Worm (Caenorhabditis elegans) whole organism, young adult: Measurements from ENCODE around the gene W07G4.7.

Experiments used
- B0019.2 ChIP-seq: fragments of 200-800 bp; sonication (Bioruptor generic); conservative IDR thresholded peaks from 2 replicates; pipeline ENCODE4 v1.3.6; 2022; ENCODE audit warnings: missing genetic modification reagents, missing genetic modification characterization, missing compliant biosample characterization
- B0336.3 ChIP-seq: fragments of 200-800 bp; sonication (Bioruptor generic); IDR thresholded peaks from 2 replicates; pipeline ENCODE4 v1.3.6; 2022; ENCODE audit warnings: missing genetic modification characterization, missing compliant biosample characterization
- D2030.7 ChIP-seq: fragments of 200-800 bp; sonication (Bioruptor generic); IDR thresholded peaks from 2 replicates; pipeline ENCODE4 v1.3.6; 2022; ENCODE audit warnings: missing genetic modification reagents, missing genetic modification characterization, missing compliant biosample characterization
- F23B12.7 ChIP-seq: sonication (generic microtip); optimal IDR thresholded peaks from 2 replicates; lab custom pipeline; 2017; ENCODE audit warnings: missing genetic modification characterization, mild to moderate bottlenecking, missing compliant biosample characterization, antibody characterized with exemption, moderate library complexity; ENCODE audit not compliant: insufficient read depth
- F39B2.1 ChIP-seq: fragments of 200-800 bp; sonication (Bioruptor generic); IDR thresholded peaks from 2 replicates; pipeline ENCODE4 v1.3.6; 2022; ENCODE audit warnings: missing genetic modification reagents, missing genetic modification characterization, missing compliant biosample characterization
- Y79H2A.3 ChIP-seq: fragments of 200-800 bp; sonication (Bioruptor generic); conservative IDR thresholded peaks from 2 replicates; pipeline ENCODE4 v1.3.6; 2022; ENCODE audit warnings: missing genetic modification reagents, missing genetic modification characterization, missing compliant biosample characterization
- ama-1 ChIP-seq, 3 experiments: fragments of 150-350 bp in 1 of 3; sonication (generic microtip) in 2 of 3; optimal IDR thresholded peaks; 2 replicates each; lab custom pipeline; 2014 to 2018; ENCODE audit warnings: missing biosample characterization in 2 of 3, missing genetic modification characterization in 2 of 3, missing genetic modification reagents in 2 of 3
- athp-1 ChIP-seq: sonication (generic microtip); optimal IDR thresholded peaks from 2 replicates; lab custom pipeline; 2017; ENCODE audit warnings: mild to moderate bottlenecking, missing genetic modification characterization, missing compliant biosample characterization
- attf-3 ChIP-seq: fragments of 200-800 bp; sonication (Bioruptor generic); conservative IDR thresholded peaks from 2 replicates; pipeline ENCODE4 v1.3.6; 2022; ENCODE audit warnings: missing genetic modification reagents, missing genetic modification characterization, missing compliant biosample characterization
- cebp-1 ChIP-seq, 2 experiments: fragments of 200-800 bp in 1 of 2; sonication (Bioruptor generic) in 1 of 2; sonication (generic microtip) in 1 of 2; IDR thresholded peaks in 1 of 2; optimal IDR thresholded peaks in 1 of 2; 2 replicates each; pipeline versions ENCODE4 v1.3.6 to Lab custom; 2017 to 2022; ENCODE audit warnings: missing compliant biosample characterization in 2 of 2, missing genetic modification characterization in 2 of 2, mild to moderate bottlenecking in 1 of 2, missing genetic modification reagents in 1 of 2, moderate library complexity in 1 of 2
- ceh-100 ChIP-seq: fragments of 200-800 bp; sonication (Bioruptor generic); IDR thresholded peaks from 2 replicates; pipeline ENCODE4 v1.3.6; 2022; ENCODE audit warnings: missing genetic modification reagents, missing genetic modification characterization, missing compliant biosample characterization
- die-1 ChIP-seq: sonication (generic microtip); optimal IDR thresholded peaks from 2 replicates; lab custom pipeline; 2016; ENCODE audit warnings: missing genotype, mild to moderate bottlenecking, missing genetic modification characterization, missing compliant biosample characterization
- dox-1 ChIP-seq: fragments of 200-800 bp; sonication (Bioruptor generic); IDR thresholded peaks from 2 replicates; pipeline ENCODE4 v1.3.6; 2022; ENCODE audit warnings: missing genetic modification reagents, missing genetic modification characterization, missing compliant biosample characterization
- dpl-1 ChIP-seq: fragments of 150-350 bp; optimal IDR thresholded peaks from 2 replicates; lab custom pipeline; 2014; ENCODE audit warnings: missing biosample characterization, missing genetic modification reagents, missing genetic modification characterization
- ets-4 ChIP-seq: fragments of 200-800 bp; sonication (Bioruptor generic); optimal IDR thresholded peaks from 2 replicates; lab custom pipeline; 2018; ENCODE audit warnings: mild to moderate bottlenecking, missing genetic modification characterization, missing compliant biosample characterization
- hmg-20 ChIP-seq: fragments of 200-800 bp; sonication (Bioruptor generic); IDR thresholded peaks from 2 replicates; pipeline ENCODE4 v1.3.6; 2022; ENCODE audit warnings: missing genetic modification reagents, missing genetic modification characterization, missing compliant biosample characterization
- hsf-1 ChIP-seq: fragments of 200-800 bp; sonication (Bioruptor generic); IDR thresholded peaks from 2 replicates; pipeline ENCODE4 v1.3.6; 2022; ENCODE audit warnings: missing genetic modification reagents, missing genetic modification characterization, missing compliant biosample characterization
- lin-35 ChIP-seq, 3 experiments: fragments of 150-350 bp in 2 of 3; sonication (generic microtip) in 1 of 3; optimal IDR thresholded peaks; 2 replicates each; lab custom pipeline; 2014 to 2018; ENCODE audit warnings: missing biosample characterization in 3 of 3, missing genetic modification characterization in 3 of 3, missing genetic modification reagents in 3 of 3
- lin-54 ChIP-seq: fragments of 200-800 bp; sonication (Bioruptor generic); optimal IDR thresholded peaks from 2 replicates; lab custom pipeline; 2018; ENCODE audit warnings: mild to moderate bottlenecking, missing genetic modification characterization, missing compliant biosample characterization
- lsy-27 ChIP-seq: sonication (generic microtip); optimal IDR thresholded peaks from 2 replicates; lab custom pipeline; 2017; ENCODE audit warnings: missing genetic modification characterization, mild to moderate bottlenecking, missing compliant biosample characterization, antibody characterized with exemption, missing genotype, borderline replicate concordance; ENCODE audit not compliant: insufficient read depth
- madf-10 ChIP-seq: sonication (generic microtip); optimal IDR thresholded peaks from 2 replicates; lab custom pipeline; 2016; ENCODE audit warnings: mild to moderate bottlenecking, missing genetic modification characterization, missing compliant biosample characterization
- mes-4 ChIP-seq: sonication (generic microtip); optimal IDR thresholded peaks from 2 replicates; lab custom pipeline; 2016; ENCODE audit warnings: missing genotype, missing genetic modification characterization, missing compliant biosample characterization
- nfya-1 ChIP-seq: sonication (generic microtip); optimal IDR thresholded peaks from 2 replicates; lab custom pipeline; 2017; ENCODE audit warnings: antibody characterized with exemption, missing compliant biosample characterization, missing genetic modification characterization, borderline replicate concordance; ENCODE audit not compliant: insufficient read depth
- pha-4 ChIP-seq: fragments of 150-350 bp; sonication (generic microtip); optimal IDR thresholded peaks from 2 replicates; lab custom pipeline; 2014; ENCODE audit warnings: missing biosample characterization, missing genetic modification reagents, missing genetic modification characterization
- rcor-1 ChIP-seq: fragments of 200-800 bp; sonication (Bioruptor generic); IDR thresholded peaks from 2 replicates; pipeline ENCODE4 v1.3.6; 2022; ENCODE audit warnings: missing genetic modification reagents, missing genetic modification characterization, missing compliant biosample characterization
- rpc-1 ChIP-seq, 2 experiments: fragments of 150-350 bp in 1 of 2; sonication (generic microtip) in 1 of 2; optimal IDR thresholded peaks; 2 replicates each; lab custom pipeline; 2014 to 2018; ENCODE audit warnings: missing biosample characterization in 1 of 2, missing genetic modification characterization in 1 of 2, missing genetic modification reagents in 1 of 2, missing genotype in 1 of 2
- snpc-1.1 ChIP-seq: sonication (generic microtip); optimal IDR thresholded peaks from 2 replicates; lab custom pipeline; 2017; ENCODE audit warnings: missing genetic modification characterization, mild to moderate bottlenecking, missing compliant biosample characterization, antibody characterized with exemption, moderate library complexity, missing genotype, missing genetic modification reagents; ENCODE audit not compliant: insufficient read depth
- snpc-1.3 ChIP-seq: sonication (generic microtip); optimal IDR thresholded peaks from 2 replicates; lab custom pipeline; 2017; ENCODE audit warnings: missing genetic modification characterization, mild to moderate bottlenecking, missing compliant biosample characterization, antibody characterized with exemption, moderate library complexity, missing genotype, missing genetic modification reagents; ENCODE audit not compliant: insufficient read depth
- tbx-9 ChIP-seq: sonication (generic microtip); optimal IDR thresholded peaks from 2 replicates; lab custom pipeline; 2016; ENCODE audit warnings: borderline replicate concordance, missing genetic modification characterization, inconsistent platforms, missing compliant biosample characterization
- xnd-1 ChIP-seq: sonication (generic microtip); optimal IDR thresholded peaks from 2 replicates; lab custom pipeline; 2016; ENCODE audit warnings: missing genotype, missing genetic modification reagents, missing genetic modification characterization, missing compliant biosample characterization
- zim-3 ChIP-seq: sonication (generic microtip); optimal IDR thresholded peaks from 2 replicates; lab custom pipeline; 2017; ENCODE audit warnings: mild to moderate bottlenecking, missing genetic modification characterization, moderate library complexity, missing compliant biosample characterization
- ztf-25 ChIP-seq: fragments of 200-800 bp; sonication (Bioruptor generic); IDR thresholded peaks from 2 replicates; pipeline ENCODE4 v1.3.6; 2022; ENCODE audit warnings: missing genetic modification reagents, missing genetic modification characterization, missing compliant biosample characterization
- ztf-28 ChIP-seq: fragments of 200-800 bp; sonication (Bioruptor generic); IDR thresholded peaks from 2 replicates; pipeline ENCODE4 v1.3.6; 2022; ENCODE audit warnings: missing genetic modification reagents, missing genetic modification characterization, missing compliant biosample characterization
- ztf-6 ChIP-seq: fragments of 200-800 bp; sonication (Bioruptor generic); IDR thresholded peaks from 2 replicates; pipeline ENCODE4 v1.3.6; 2022; ENCODE audit warnings: missing genetic modification reagents, missing genetic modification characterization, missing compliant biosample characterization

W07G4.7 gene

ce11 chrV:13063402-13063801 lies 28.9 kb upstream of the W07G4.7 start:
- TF ChIP-seq nfya-1 (tag; lab: Kevin White, UChicago) (no peak), hsf-1 (no peak), attf-3 (GFP tag; lab: Robert Waterston, UW) (no peak), lin-54 (GFP tag; lab: Kevin White, UChicago) (no peak), zim-3 (tag; lab: Kevin White, UChicago) (no peak), F39B2.1 (GFP tag; lab: Robert Waterston, UW) (no peak), ets-4 (GFP tag; lab: Kevin White, UChicago) (no peak)

DNA sequence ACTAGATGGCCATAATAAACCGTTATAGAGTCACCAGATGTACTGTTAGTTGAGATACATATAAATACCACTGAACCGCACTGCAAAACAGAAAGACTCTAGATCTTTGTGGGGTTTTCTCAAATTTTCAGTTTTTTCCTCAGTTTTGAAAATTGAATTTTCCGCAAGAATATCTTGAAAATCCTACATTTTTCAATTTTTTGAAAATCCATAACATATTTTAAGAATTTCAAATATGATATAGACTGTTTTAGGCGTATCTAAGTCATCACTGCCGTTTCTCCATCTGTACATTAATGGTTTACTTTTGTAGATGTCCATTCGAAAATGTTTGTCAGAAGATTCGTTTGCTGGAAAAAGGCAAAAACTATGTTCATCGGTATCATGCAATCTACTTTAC lies 27.3 kb upstream of the W07G4.7 start, which contains the start of gene F42E8.1:
Gene F42E8.1 (plus strand): TSS at position 301 of the 400 bp plus-strand sequence.
- no peak for TF ChIP-seq dox-1 (GFP tag; lab: Robert Waterston, UW)
- no peak for TF ChIP-seq xnd-1 (tag; lab: Kevin White, UChicago)
- TF ChIP-seq ztf-6 (GFP tag; lab: Robert Waterston, UW), result no peak
- no peak for TF ChIP-seq B0019.2
- no peak for TF ChIP-seq ztf-25 (GFP tag; lab: Robert Waterston, UW)
- no peak for TF ChIP-seq rcor-1 (GFP tag; lab: Robert Waterston, UW)
- no peak for TF ChIP-seq pha-4 (tag; lab: Kevin White, UChicago)
- no peak for TF ChIP-seq mes-4 (tag; lab: Kevin White, UChicago)
- no peak for TF ChIP-seq ama-1 (optimal IDR thresholded peaks at IDR 0.05; lab: Kevin White, UChicago)
- TF ChIP-seq ama-1 (GFP tag; optimal IDR thresholded peaks at IDR 0.05; lab: Kevin White, UChicago), result no peak
- no peak for TF ChIP-seq B0336.3 (GFP tag; lab: Robert Waterston, UW)
- no peak for TF ChIP-seq hsf-1
- no peak for TF ChIP-seq rpc-1 (optimal IDR thresholded peaks at IDR 0.05; lab: Kevin White, UChicago)
- no peak for TF ChIP-seq rpc-1 (tag; optimal IDR thresholded peaks at IDR 0.05; lab: Kevin White, UChicago)

DNA sequence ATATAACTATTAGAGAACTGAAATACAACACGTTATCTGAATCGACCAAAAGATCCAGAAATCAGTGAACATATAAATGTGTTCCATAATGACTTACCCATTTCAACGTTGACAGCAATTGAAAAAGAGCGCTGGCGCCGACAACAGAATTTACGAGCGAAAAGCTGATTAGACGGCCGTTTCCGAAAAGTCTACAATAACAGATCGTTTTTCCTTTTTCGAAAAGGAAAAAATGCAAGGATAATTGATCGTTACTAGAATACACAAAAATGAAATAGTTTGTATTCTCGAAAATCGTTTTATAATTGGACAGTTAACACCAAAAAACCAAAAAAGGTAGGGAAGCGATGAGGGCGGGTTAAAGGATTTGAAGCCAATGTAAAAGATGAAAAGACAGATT lies 19.1 kb upstream of the W07G4.7 start, which contains the start of gene srr-1:
Gene srr-1 (minus strand): TSS at position 101 of the 400 bp plus-strand sequence.
- TF ChIP-seq madf-10 (tag; lab: Kevin White, UChicago), result no peak
- TF ChIP-seq D2030.7, result no peak
- TF ChIP-seq athp-1 (tag; lab: Kevin White, UChicago), result no peak
- TF ChIP-seq lin-35 (GFP tag; optimal IDR thresholded peaks at IDR 0.05; lab: Kevin White, UChicago), result no peak
- no peak for TF ChIP-seq dpl-1
- no peak for TF ChIP-seq snpc-1.1 (tag; lab: Kevin White, UChicago)
- no peak for TF ChIP-seq ztf-28 (GFP tag; lab: Robert Waterston, UW)
- TF ChIP-seq ceh-100 (GFP tag; lab: Robert Waterston, UW), result no peak
- TF ChIP-seq Y79H2A.3 (GFP tag; lab: Robert Waterston, UW), result no peak
- TF ChIP-seq hmg-20 (GFP tag; lab: Robert Waterston, UW), result no peak
- no peak for TF ChIP-seq die-1
- TF ChIP-seq F23B12.7, result no peak
- TF ChIP-seq tbx-9 (tag; lab: Kevin White, UChicago), result no peak
- TF ChIP-seq snpc-1.3, result no peak
- no peak for TF ChIP-seq lsy-27 (tag; lab: Kevin White, UChicago)
- no peak for TF ChIP-seq cebp-1 (GFP tag; IDR thresholded peaks at IDR 0.05; lab: Robert Waterston, UW)
- TF ChIP-seq cebp-1 (tag; optimal IDR thresholded peaks at IDR 0.05; lab: Kevin White, UChicago), result no peak
